Worm (Caenorhabditis elegans): ENCODE measurements around the gene Y56A3A.30.

ce11 chrIII:12013054-12013453, 34.2 kb upstream of the Y56A3A.30 start:
- TF ChIP-seq him-1 (tag; optimal IDR thresholded peaks at IDR 0.05): no peak
- no peak for TF ChIP-seq W03F9.2 (tag; optimal IDR thresholded peaks at IDR 0.05)

All from whole organism, L4/young adult.